Fruit fly (Drosophila melanogaster): ENCODE results near the gene Cad87A.

Gene Cad87A

DNA sequence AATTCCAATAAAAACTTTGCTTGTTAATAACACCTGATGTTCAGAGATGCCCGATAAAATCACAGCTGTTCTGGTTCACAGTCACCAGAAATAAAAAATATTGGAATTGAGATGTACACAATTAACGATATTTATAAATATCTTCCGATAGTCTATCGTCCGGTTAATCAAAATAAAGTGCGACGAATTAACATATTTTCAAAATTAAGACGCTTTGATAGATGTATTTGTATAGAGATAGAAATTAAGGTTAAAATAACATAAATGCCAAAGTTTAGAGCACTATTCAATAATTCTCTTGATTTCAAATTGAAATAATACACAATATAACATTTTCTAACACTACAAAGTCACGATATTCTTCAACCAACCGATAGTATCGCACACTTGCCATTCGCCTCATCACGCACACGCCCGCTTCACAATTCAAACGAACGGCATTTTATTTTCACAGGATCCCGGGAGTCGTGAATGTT is 13.8 kb upstream of the Cad87A start, which contains the start of the genes CG3281 and aurA (continued):
- TF ChIP-seq CG33557 (GFP tag; optimal IDR thresholded peaks at IDR 0.05) (peak; percentile 62), toy (GFP tag; IDR thresholded peaks at IDR 0.05) (no peak), dmrt11E (tag; optimal IDR thresholded peaks at IDR 0.05) (peak; percentile 66), NFAT (GFP tag; IDR thresholded peaks at IDR 0.05) (peak; percentile 4; the same call in 1 of the 2 replicates), CG6683 (GFP tag; optimal IDR thresholded peaks at IDR 0.05) (no peak), Hr51 (GFP tag; optimal IDR thresholded peaks at IDR 0.05) (peak; percentile 62 to 76), shn (GFP tag; optimal IDR thresholded peaks at IDR 0.05) (peak; percentile 80), slou (GFP tag; optimal IDR thresholded peaks at IDR 0.05) (peak; percentile 76), Dp (GFP tag; optimal IDR thresholded peaks at IDR 0.05) (peak; percentile 86), cg (GFP tag; optimal IDR thresholded peaks at IDR 0.05) (no peak), CG33213 (GFP tag; optimal IDR thresholded peaks at IDR 0.05) (peak; percentile 70), Meics (GFP tag; optimal IDR thresholded peaks at IDR 0.05) (peak; percentile 61), CG1233 (GFP tag; optimal IDR thresholded peaks at IDR 0.05) (peak; percentile 45), kni (GFP tag; optimal IDR thresholded peaks at IDR 0.05) (peak; percentile 65), Aef1 (GFP tag; IDR thresholded peaks at IDR 0.05) (peak; percentile 57), CG8290 (GFP tag; optimal IDR thresholded peaks at IDR 0.05) (peak; percentile 86), CG8290 (tag; optimal IDR thresholded peaks at IDR 0.05) (peak; percentile 50 to 72), Pdp1 (GFP tag; optimal IDR thresholded peaks at IDR 0.05) (peak; percentile 78 to 82), hb (GFP tag; IDR thresholded peaks at IDR 0.05; ENCODE audit: partially characterized antibody) (peak; percentile 94), lab (GFP tag; optimal IDR thresholded peaks at IDR 0.05) (no peak), schlank (tag; optimal IDR thresholded peaks at IDR 0.05) (peak; percentile 27), CG3065 (GFP tag; optimal IDR thresholded peaks at IDR 0.05) (peak; percentile 1), maf-S (GFP tag; optimal IDR thresholded peaks at IDR 0.05) (peak; percentile 71), CG6254 (GFP tag; optimal IDR thresholded peaks at IDR 0.05) (no peak), CG2129 (GFP tag; IDR thresholded peaks at IDR 0.05; ENCODE audit: partially characterized antibody) (peak; percentile 97), CG31365 (tag; optimal IDR thresholded peaks at IDR 0.05) (no peak), CG34224 (GFP tag; IDR thresholded peaks at IDR 0.05; ENCODE audit: partially characterized antibody) (peak; percentile 94), CG12071 (GFP tag; optimal IDR thresholded peaks at IDR 0.05) (no peak), ara (GFP tag; IDR thresholded peaks at IDR 0.05) (peak; percentile 40; the same call in 1 of the 2 replicates), CG16813 (GFP tag; IDR thresholded peaks at IDR 0.05; ENCODE audit: partially characterized antibody) (peak; percentile 99), NC2α (GFP tag; optimal IDR thresholded peaks at IDR 0.05) (peak; percentile 14), B-H1 (GFP tag; IDR thresholded peaks at IDR 0.05) (no peak), Hmr (GFP tag; optimal IDR thresholded peaks at IDR 0.05) (peak; percentile 81), CG1792 (GFP tag; optimal IDR thresholded peaks at IDR 0.05) (peak; percentile 66), fd96Cb (tag; optimal IDR thresholded peaks at IDR 0.05) (peak; percentile 24), CG10979 (tag; optimal IDR thresholded peaks at IDR 0.05) (peak; percentile 57), tin (GFP tag; optimal IDR thresholded peaks at IDR 0.05) (peak; percentile 81), CG4360 (GFP tag; IDR thresholded peaks at IDR 0.05) (no peak), Opbp (GFP tag; IDR thresholded peaks at IDR 0.05; ENCODE audit: partially characterized antibody) (peak; percentile 92), CG1832 (GFP tag; optimal IDR thresholded peaks at IDR 0.05) (no peak), TFAM (GFP tag; optimal IDR thresholded peaks at IDR 0.05) (no peak), Gsc (GFP tag; IDR thresholded peaks at IDR 0.05) (no peak), unpg (GFP tag; optimal IDR thresholded peaks at IDR 0.05) (peak; percentile 62), nom (GFP tag; optimal IDR thresholded peaks at IDR 0.05) (peak; percentile 14), Chrac-16 (GFP tag; optimal IDR thresholded peaks at IDR 0.05) (peak; percentile 83), Max (GFP tag; optimal IDR thresholded peaks at IDR 0.05) (peak; percentile 69), Six4 (GFP tag; optimal IDR thresholded peaks at IDR 0.05) (peak; percentile 59), CG18599 (GFP tag; optimal IDR thresholded peaks at IDR 0.05) (peak; percentile 51), MTF-1 (GFP tag; optimal IDR thresholded peaks at IDR 0.05; ENCODE audit: borderline replicate concordance) (peak; percentile 7)

Measured in whole organism, embryonic.